Fruit fly (Drosophila melanogaster) whole organism, prepupa: ENCODE results near the gene CG16964.

Experiments
- CG10669 ChIP-seq: fragments of 200-800 bp; sonication (Bioruptor generic); optimal IDR thresholded peaks from 3 replicates; lab custom pipeline; 2018; ENCODE audit warnings: missing biosample characterization, mild to moderate bottlenecking, missing genetic modification characterization, moderate library complexity
- CG11294 ChIP-seq: fragments of 200-800 bp; sonication (Bioruptor generic); IDR thresholded peaks from 2 replicates; pipeline ENCODE4 v1.3.6; 2022; ENCODE audit warnings: missing biosample characterization, missing genetic modification characterization
- CG11762 ChIP-seq: fragments of 200-800 bp; sonication (Bioruptor generic); optimal IDR thresholded peaks from 3 replicates; lab custom pipeline; 2016; ENCODE audit warnings: missing biosample characterization, missing genetic modification characterization; ENCODE audit not compliant: insufficient read depth
- CG11902 ChIP-seq: fragments of 200-800 bp; sonication (Bioruptor generic); optimal IDR thresholded peaks from 3 replicates; lab custom pipeline; 2016; ENCODE audit warnings: missing biosample characterization, missing genetic modification characterization
- CG15336 ChIP-seq: fragments of 200-800 bp; sonication (Bioruptor generic); IDR thresholded peaks from 2 replicates; pipeline ENCODE4 v1.3.6; 2022; ENCODE audit warnings: missing biosample characterization, missing genetic modification characterization
- CG1621 ChIP-seq: fragments of 200-800 bp; sonication (Bioruptor generic); optimal IDR thresholded peaks from 3 replicates; lab custom pipeline; 2018; ENCODE audit warnings: missing biosample characterization, mild to moderate bottlenecking, missing genetic modification characterization
- CG16779 ChIP-seq: fragments of 200-800 bp; sonication (Bioruptor generic); optimal IDR thresholded peaks from 3 replicates; lab custom pipeline; 2017; ENCODE audit warnings: missing biosample characterization, mild to moderate bottlenecking, missing genetic modification characterization
- CG3032 ChIP-seq: fragments of 200-800 bp; optimal IDR thresholded peaks from 2 replicates; lab custom pipeline; 2019; ENCODE audit warnings: missing biosample characterization, mild to moderate bottlenecking, missing genetic modification characterization, moderate library complexity
- CG32006 ChIP-seq: fragments of 200-800 bp; sonication (Bioruptor generic); optimal IDR thresholded peaks from 3 replicates; lab custom pipeline; 2017; ENCODE audit warnings: missing biosample characterization, mild to moderate bottlenecking, missing genetic modification characterization
- CG34406 ChIP-seq: fragments of 200-800 bp; sonication (Bioruptor generic); optimal IDR thresholded peaks from 3 replicates; lab custom pipeline; 2016; ENCODE audit warnings: missing biosample characterization, missing genetic modification characterization
- CG3919 ChIP-seq: fragments of 200-800 bp; sonication (Bioruptor generic); optimal IDR thresholded peaks from 3 replicates; lab custom pipeline; 2016; ENCODE audit warnings: missing biosample characterization, missing genetic modification characterization
- CG4318 ChIP-seq: fragments of 200-800 bp; sonication (Bioruptor generic); optimal IDR thresholded peaks from 3 replicates; lab custom pipeline; 2017; ENCODE audit warnings: missing biosample characterization, mild to moderate bottlenecking, missing genetic modification characterization
- CG6163 ChIP-seq: fragments of 200-800 bp; sonication (Bioruptor generic); IDR thresholded peaks from 3 replicates; pipeline ENCODE4 v1.3.6; 2022; ENCODE audit warnings: missing biosample characterization, missing genetic modification characterization
- CG6276 ChIP-seq: fragments of 200-800 bp; sonication (Bioruptor generic); optimal IDR thresholded peaks from 2 replicates; lab custom pipeline; 2017; ENCODE audit warnings: missing biosample characterization, mild to moderate bottlenecking, missing genetic modification characterization
- CG6792 ChIP-seq: fragments of 200-800 bp; sonication (Bioruptor generic); optimal IDR thresholded peaks from 3 replicates; lab custom pipeline; 2016; ENCODE audit warnings: missing biosample characterization, missing genetic modification characterization
- CG6854 ChIP-seq: fragments of 200-800 bp; sonication (Bioruptor generic); optimal IDR thresholded peaks from 2 replicates; lab custom pipeline; 2017; ENCODE audit warnings: missing biosample characterization, mild to moderate bottlenecking, missing genetic modification characterization
- CG8319 ChIP-seq: fragments of 200-800 bp; sonication (Bioruptor generic); optimal IDR thresholded peaks from 3 replicates; lab custom pipeline; 2016; ENCODE audit warnings: missing biosample characterization, missing genetic modification characterization
- CG9139 ChIP-seq: fragments of 200-800 bp; sonication (Bioruptor generic); optimal IDR thresholded peaks from 3 replicates; lab custom pipeline; 2017; ENCODE audit warnings: missing biosample characterization, mild to moderate bottlenecking, missing genetic modification characterization
- Eip75B ChIP-seq: fragments of 200-800 bp; sonication (Bioruptor generic); optimal IDR thresholded peaks from 3 replicates; lab custom pipeline; 2016; ENCODE audit warnings: missing biosample characterization, missing genetic modification characterization
- Eip93F ChIP-seq: fragments of 200-800 bp; sonication (Bioruptor generic); optimal IDR thresholded peaks from 2 replicates; lab custom pipeline; 2016; ENCODE audit warnings: missing biosample characterization, mild to moderate bottlenecking, missing genetic modification characterization
- Ets21C ChIP-seq: fragments of 200-800 bp; sonication (Bioruptor generic); optimal IDR thresholded peaks from 3 replicates; lab custom pipeline; 2016; ENCODE audit warnings: missing biosample characterization, missing genetic modification characterization
- Ets96B ChIP-seq: fragments of 200-800 bp; optimal IDR thresholded peaks from 2 replicates; lab custom pipeline; 2019; ENCODE audit warnings: missing biosample characterization, mild to moderate bottlenecking, missing genetic modification characterization, moderate library complexity
- Gug ChIP-seq: fragments of 200-800 bp; sonication (Bioruptor generic); IDR thresholded peaks from 2 replicates; pipeline ENCODE4 v1.3.6; 2022; ENCODE audit warnings: missing biosample characterization, missing genetic modification characterization
- Hr38 ChIP-seq: sonication (Bioruptor generic); optimal IDR thresholded peaks from 2 replicates; lab custom pipeline; 2016; ENCODE audit warnings: missing biosample characterization, missing genetic modification characterization
- Lpt ChIP-seq: fragments of 200-800 bp; sonication (Bioruptor generic); optimal IDR thresholded peaks from 3 replicates; lab custom pipeline; 2016; ENCODE audit warnings: missing biosample characterization, missing genetic modification characterization
- Met ChIP-seq: fragments of 200-800 bp; sonication (Bioruptor generic); optimal IDR thresholded peaks from 3 replicates; lab custom pipeline; 2016; ENCODE audit warnings: missing biosample characterization, missing genetic modification characterization
- OdsH ChIP-seq: fragments of 200-800 bp; sonication (Bioruptor generic); optimal IDR thresholded peaks from 3 replicates; lab custom pipeline; 2016; ENCODE audit warnings: missing biosample characterization, missing genetic modification characterization
- Smox ChIP-seq: fragments of 200-800 bp; sonication (Bioruptor generic); optimal IDR thresholded peaks from 3 replicates; lab custom pipeline; 2016; ENCODE audit warnings: missing biosample characterization, missing genetic modification characterization
- Sox102F ChIP-seq: fragments of 200-800 bp; sonication (Bioruptor generic); optimal IDR thresholded peaks from 2 replicates; lab custom pipeline; 2016; ENCODE audit warnings: missing biosample characterization, mild to moderate bottlenecking, missing genetic modification characterization
- Sox14 ChIP-seq: fragments of 200-800 bp; sonication (Bioruptor generic); optimal IDR thresholded peaks from 3 replicates; lab custom pipeline; 2016; ENCODE audit warnings: missing biosample characterization, missing genetic modification characterization
- acj6 ChIP-seq: fragments of 200-800 bp; sonication (Bioruptor generic); optimal IDR thresholded peaks from 3 replicates; lab custom pipeline; 2016; ENCODE audit warnings: missing biosample characterization, missing genetic modification characterization
- cyc ChIP-seq: fragments of 200-800 bp; sonication (Bioruptor generic); optimal IDR thresholded peaks from 3 replicates; lab custom pipeline; 2016; ENCODE audit warnings: missing biosample characterization, missing genetic modification characterization
- dac ChIP-seq: fragments of 200-800 bp; sonication (Bioruptor generic); optimal IDR thresholded peaks from 2 replicates; lab custom pipeline; 2017; ENCODE audit warnings: missing biosample characterization, mild to moderate bottlenecking, missing genetic modification characterization
- eg ChIP-seq: fragments of 200-800 bp; sonication (Bioruptor generic); IDR thresholded peaks from 3 replicates; pipeline ENCODE4 v1.3.6; 2022; ENCODE audit warnings: missing biosample characterization, missing genetic modification characterization
- esn ChIP-seq: fragments of 200-800 bp; sonication (Bioruptor generic); optimal IDR thresholded peaks from 2 replicates; lab custom pipeline; 2016; ENCODE audit warnings: missing biosample characterization, mild to moderate bottlenecking, missing genetic modification characterization, moderate library complexity
- fkh ChIP-seq: fragments of 200-800 bp; sonication (Bioruptor generic); optimal IDR thresholded peaks from 3 replicates; lab custom pipeline; 2017; ENCODE audit warnings: missing biosample characterization, mild to moderate bottlenecking, missing genetic modification characterization, moderate library complexity
- lz ChIP-seq: fragments of 200-800 bp; sonication (Bioruptor generic); optimal IDR thresholded peaks from 3 replicates; lab custom pipeline; 2016; ENCODE audit warnings: missing biosample characterization, missing genetic modification characterization
- pdm3 ChIP-seq: fragments of 200-800 bp; sonication (Bioruptor generic); optimal IDR thresholded peaks from 3 replicates; lab custom pipeline; 2016; ENCODE audit warnings: missing biosample characterization, missing genetic modification characterization
- salr ChIP-seq, 2 experiments: fragments of 200-800 bp; sonication (Bioruptor generic); optimal IDR thresholded peaks; 3 replicates each; lab custom pipeline; 2016 to 2018; ENCODE audit warnings: missing biosample characterization in 2 of 2, missing genetic modification characterization in 2 of 2, mild to moderate bottlenecking in 1 of 2
- svp ChIP-seq: fragments of 200-800 bp; sonication (Bioruptor generic); peaks from one replicate; lab custom pipeline; 2016; ENCODE audit warnings: missing biosample characterization, missing genetic modification characterization
- topi ChIP-seq: fragments of 200-800 bp; sonication (Bioruptor generic); optimal IDR thresholded peaks from 3 replicates; lab custom pipeline; 2016; ENCODE audit warnings: missing biosample characterization, missing genetic modification characterization

CG16964 gene

dm6 chr2L:11968581-11969272, 21.0 kb downstream of the CG16964 start (continued):
- TF ChIP-seq Sox14 = peak; percentile 52
- peak; percentile 31 for TF ChIP-seq Ets96B (tag; lab: Kevin White, UChicago)
- TF ChIP-seq Gug (GFP tag; lab: Robert Waterston, UW) = no peak
- peak; percentile 87 for TF ChIP-seq svp (GFP tag; lab: Kevin White, UChicago)
- peak; percentile 70 for TF ChIP-seq pdm3 (GFP tag; lab: Kevin White, UChicago)
- TF ChIP-seq CG15336 (GFP tag; lab: Robert Waterston, UW) = peak; percentile 26; the same call in 1 of the 2 replicates
- peak; percentile 50 for TF ChIP-seq CG11902
- no peak for TF ChIP-seq eg (GFP tag; lab: Robert Waterston, UW)
- TF ChIP-seq CG3032 (tag; lab: Kevin White, UChicago) = peak; percentile 47
- TF ChIP-seq Lpt (GFP tag; lab: Kevin White, UChicago) = peak; percentile 45
- peak; percentile 34 for TF ChIP-seq Sox102F
- peak; percentile 47 for TF ChIP-seq CG34406 (GFP tag; lab: Kevin White, UChicago)
- peak; percentile 69 for TF ChIP-seq CG32006 (GFP tag; lab: Kevin White, UChicago)
- TF ChIP-seq salr (GFP tag; optimal IDR thresholded peaks at IDR 0.05; lab: Kevin White, UChicago) = peak in 1 of 2 experiments; percentile 73
- peak; percentile 36 for TF ChIP-seq Ets21C (GFP tag; lab: Kevin White, UChicago)
- TF ChIP-seq CG4318 (GFP tag; lab: Kevin White, UChicago) = peak; percentile 42
- peak; percentile 45 for TF ChIP-seq Eip75B (GFP tag; lab: Kevin White, UChicago)
- peak; percentile 51 for TF ChIP-seq CG6792 (GFP tag; lab: Kevin White, UChicago)
- no peak for TF ChIP-seq Hr38 (GFP tag; lab: Kevin White, UChicago)
- peak; percentile 60 for TF ChIP-seq Met
- TF ChIP-seq CG10669 (GFP tag; lab: Kevin White, UChicago) = peak; percentile 59
- peak; percentile 35 for TF ChIP-seq OdsH
- peak; percentile 74 for TF ChIP-seq esn (GFP tag; lab: Kevin White, UChicago)
- peak; percentile 47 for TF ChIP-seq CG11762 (GFP tag; lab: Kevin White, UChicago)
- no peak for TF ChIP-seq fkh (GFP tag; lab: Kevin White, UChicago)
- TF ChIP-seq Smox (GFP tag; lab: Kevin White, UChicago) = peak; percentile 52

- TF ChIP-seq dac (GFP tag; lab: Kevin White, UChicago) = no peak
- no peak for TF ChIP-seq CG3919 (GFP tag; lab: Kevin White, UChicago)
- TF ChIP-seq CG11902 = no peak
- no peak for TF ChIP-seq CG6276
- TF ChIP-seq Gug (GFP tag; lab: Robert Waterston, UW) = no peak
- TF ChIP-seq CG6854 = no peak
- TF ChIP-seq cyc (GFP tag; lab: Kevin White, UChicago) = no peak
- TF ChIP-seq Eip93F = no peak
These were observed 21.7 kb downstream of the CG16964 start for dm6 chr2L:11969424-11969823.

dm6 chr2L:11970343-11970742, 22.6 kb downstream of the CG16964 start:
- TF ChIP-seq Eip75B (GFP tag; lab: Kevin White, UChicago) (no peak), CG34406 (GFP tag; lab: Kevin White, UChicago) (no peak), CG9139 (no peak), CG1621 (tag; lab: Kevin White, UChicago) (no peak), Lpt (GFP tag; lab: Kevin White, UChicago) (no peak), Eip93F (no peak), cyc (GFP tag; lab: Kevin White, UChicago) (no peak), CG6163 (GFP tag; lab: Robert Waterston, UW) (no peak), Ets21C (GFP tag; lab: Kevin White, UChicago) (no peak), CG8319 (no peak), Met (no peak), lz (GFP tag; lab: Kevin White, UChicago) (no peak), CG11294 (GFP tag; lab: Robert Waterston, UW) (no peak), CG11762 (GFP tag; lab: Kevin White, UChicago) (no peak), CG16779 (no peak), CG15336 (GFP tag; lab: Robert Waterston, UW) (no peak), OdsH (no peak), topi (no peak), acj6 (no peak), pdm3 (GFP tag; lab: Kevin White, UChicago) (no peak)
